Worm (Caenorhabditis elegans) whole organism, L4 larva: ENCODE data around the gene emc-2.

ENCODE experiments used
- nhr-25 ChIP-seq: sonication (generic microtip); optimal IDR thresholded peaks from 2 replicates; lab custom pipeline; 2017; ENCODE audit warnings: missing genetic modification characterization, mild to moderate bottlenecking, missing compliant biosample characterization, antibody characterized with exemption, moderate library complexity, borderline replicate concordance; ENCODE audit not compliant: insufficient read depth
- snpc-4 ChIP-seq: fragments of 150-350 bp; optimal IDR thresholded peaks from 2 replicates; lab custom pipeline; 2014; ENCODE audit warnings: missing biosample characterization, missing genetic modification characterization

ce11 chrII:1338196-1338595 lies 32.3 kb upstream of the emc-2 start:
- TF ChIP-seq snpc-4 (tag; lab: Kevin White, UChicago) (no peak), nhr-25 (tag; lab: Kevin White, UChicago) (no peak)
